Fruit fly (Drosophila melanogaster) whole organism, embryonic: ENCODE data around the gene CG15043.

ENCODE experiments used
- Hr51 ChIP-seq, 2 experiments: fragments of 200-800 bp; sonication (Bioruptor generic); optimal IDR thresholded peaks; 2 replicates in 1 of 2; 3 replicates in 1 of 2; lab custom pipeline; 2016 to 2018; ENCODE audit warnings: missing biosample characterization in 2 of 2, missing genetic modification characterization in 2 of 2, mild to moderate bottlenecking in 1 of 2, moderate library complexity in 1 of 2
- Sry-β ChIP-seq: fragments of 200-800 bp; sonication (Bioruptor generic); optimal IDR thresholded peaks from 2 replicates; lab custom pipeline; 2018; ENCODE audit warnings: missing biosample characterization, mild to moderate bottlenecking, missing genetic modification characterization, moderate library complexity
- bigmax ChIP-seq: fragments of 200-800 bp; sonication (Bioruptor generic); optimal IDR thresholded peaks from 2 replicates; lab custom pipeline; 2018; ENCODE audit warnings: missing biosample characterization, mild to moderate bottlenecking, missing genetic modification characterization
- kni ChIP-seq: fragments of 200-800 bp; sonication (Bioruptor generic); optimal IDR thresholded peaks from 3 replicates; lab custom pipeline; 2017; ENCODE audit warnings: mild to moderate bottlenecking, missing biosample characterization, missing genetic modification reagents, missing genetic modification characterization
- lbe ChIP-seq: fragments of 200-800 bp; sonication (Bioruptor generic); optimal IDR thresholded peaks from 2 replicates; lab custom pipeline; 2016; ENCODE audit warnings: missing biosample characterization, mild to moderate bottlenecking, missing genetic modification characterization
- lilli ChIP-seq: fragments of 200-800 bp; sonication (Bioruptor generic); optimal IDR thresholded peaks from 3 replicates; lab custom pipeline; 2016; ENCODE audit warnings: missing biosample characterization, missing genetic modification characterization

DNA sequence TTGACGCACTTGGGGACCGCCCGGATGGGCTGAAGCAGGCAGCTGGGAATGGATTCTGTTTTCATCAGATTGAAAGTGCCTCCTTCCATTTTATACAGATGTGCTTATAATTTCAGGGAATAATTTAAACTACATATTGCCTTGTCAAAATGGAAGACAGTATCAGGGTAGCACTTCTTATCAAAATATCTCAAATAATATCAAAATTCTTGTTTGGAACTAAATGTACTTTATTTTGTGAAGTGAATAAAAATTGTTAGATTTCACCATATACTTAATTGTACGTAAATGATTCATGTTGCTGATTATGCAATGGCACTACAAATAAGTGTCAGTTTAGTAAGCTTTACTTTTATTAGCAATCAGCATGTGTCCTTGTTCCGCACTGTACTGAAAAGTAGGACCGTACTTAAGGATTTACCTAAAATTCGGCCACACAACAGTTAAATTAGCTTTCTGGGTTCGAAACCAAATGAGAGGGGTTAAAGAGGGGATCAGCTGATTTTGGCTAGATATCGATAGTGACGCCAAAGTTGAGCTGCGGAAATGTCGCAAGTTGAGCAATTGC, 34.3 kb upstream of the CG15043 start, which contains the start of the genes CG15042 and CG15047:
- TF ChIP-seq lbe (GFP tag; lab: Kevin White, UChicago): no peak
- TF ChIP-seq Hr51 (GFP tag; optimal IDR thresholded peaks at IDR 0.05; lab: Kevin White, UChicago): no peak
- no peak for TF ChIP-seq lilli (GFP tag; lab: Kevin White, UChicago)
- TF ChIP-seq kni (GFP tag; lab: Kevin White, UChicago): no peak
- no peak for TF ChIP-seq bigmax
- no peak for TF ChIP-seq Sry-β
